Fruit fly (Drosophila melanogaster) whole organism, embryonic: ENCODE measurements around the gene CG31431.

Experiments
- CG14050 ChIP-seq: fragments of 200-800 bp; sonication (Bioruptor generic); IDR thresholded peaks from 3 replicates; pipeline ENCODE4 v1.3.6; 2022; ENCODE audit warnings: missing biosample characterization, missing genetic modification characterization
- CG15601 ChIP-seq: fragments of 200-800 bp; sonication (Bioruptor generic); optimal IDR thresholded peaks from 3 replicates; lab custom pipeline; 2019; ENCODE audit warnings: missing biosample characterization, mild to moderate bottlenecking, missing genetic modification characterization, moderate library complexity
- CG8944 ChIP-seq: fragments of 200-800 bp; sonication (Bioruptor generic); optimal IDR thresholded peaks from 3 replicates; lab custom pipeline; 2016; ENCODE audit warnings: missing biosample characterization, missing genetic modification characterization
- Vsx1 ChIP-seq: fragments of 200-800 bp; sonication (Bioruptor generic); optimal IDR thresholded peaks from 2 replicates; lab custom pipeline; 2017; ENCODE audit warnings: missing biosample characterization, mild to moderate bottlenecking, missing genetic modification characterization, missing genetic modification reagents
- ase ChIP-seq: fragments of 200-800 bp; sonication (Bioruptor generic); IDR thresholded peaks from 3 replicates; pipeline ENCODE4 v1.3.6; 2022; ENCODE audit warnings: missing biosample characterization, missing genetic modification characterization

- TF ChIP-seq CG14050: no peak
- TF ChIP-seq CG8944 (GFP tag; lab: Kevin White, UChicago): no peak
- no peak for TF ChIP-seq Vsx1
- TF ChIP-seq ase (GFP tag; lab: Robert Waterston, UW): no peak
- TF ChIP-seq CG15601 (tag; lab: Kevin White, UChicago): no peak
Measured at dm6 chr3R:21892450-21892849, 22.0 kb downstream of the CG31431 start.
